Worm (Caenorhabditis elegans): ENCODE results near the gene slc-36.2.
A peak's percentile ranks its signal among the peaks of the same experiment; 100 is the strongest.
"Not testable (repeated sequence)": the region's sequence is repeated elsewhere in the genome, so short reads cannot be mapped to it uniquely, and the experiment has no call there.

The slc-36.2 gene

DNA sequence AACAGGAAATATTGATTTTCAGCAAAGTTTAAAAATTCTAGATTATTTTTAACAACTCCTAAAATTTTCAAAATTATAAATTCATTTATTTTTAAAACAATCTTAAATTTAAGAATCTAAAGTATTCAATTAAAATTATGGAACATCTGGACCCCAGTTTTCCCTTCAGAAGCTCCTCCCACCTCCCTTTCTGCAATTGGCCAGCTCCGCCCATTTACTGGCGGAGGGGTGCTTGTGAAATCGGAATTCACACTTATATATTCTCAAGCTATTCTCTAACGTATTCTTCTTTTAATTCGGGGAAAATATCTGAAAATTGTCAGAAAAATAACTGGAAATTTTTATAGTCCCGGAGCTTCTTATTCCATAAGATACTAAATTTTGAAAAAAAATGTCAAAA is 6.6 kb upstream of the slc-36.2 start, which contains the start of gene mab-9:
Gene mab-9 (plus strand): TSS at position 260 of the 400 bp plus-strand sequence.
- TF ChIP-seq gmeb-2 (tag; optimal IDR thresholded peaks at IDR 0.05), result no peak
- peak; percentile 76 for TF ChIP-seq nfya-1 (tag; optimal IDR thresholded peaks at IDR 0.05)

DNA sequence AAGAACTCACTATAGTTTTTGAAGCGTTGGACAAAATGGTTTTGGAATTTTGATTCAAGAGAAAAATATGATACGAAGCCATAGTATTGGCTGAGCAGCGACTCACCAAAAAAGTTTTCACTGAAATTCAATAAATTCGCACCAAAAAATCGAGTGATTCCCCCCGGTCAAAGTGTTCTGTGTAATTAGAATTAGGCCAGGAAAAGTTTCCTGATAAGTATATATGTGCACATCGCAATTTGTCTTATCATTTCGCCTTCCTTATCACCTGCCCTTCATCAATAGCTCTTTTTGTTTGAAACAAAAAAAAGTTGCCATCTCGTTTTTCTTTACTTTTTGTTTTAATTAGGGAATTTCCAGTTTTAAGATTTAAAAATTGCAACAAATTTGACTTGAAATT is 682 bp upstream of the slc-36.2 start:
- TF ChIP-seq gmeb-2 (tag; optimal IDR thresholded peaks at IDR 0.05) (no peak), C38D4.7 (GFP tag; optimal IDR thresholded peaks at IDR 0.05) (no peak), nhr-11 (tag; optimal IDR thresholded peaks at IDR 0.05) (no peak), ref-2 (tag; optimal IDR thresholded peaks at IDR 0.05) (no peak), elt-2 (tag; optimal IDR thresholded peaks at IDR 0.05) (peak; percentile 90)

DNA sequence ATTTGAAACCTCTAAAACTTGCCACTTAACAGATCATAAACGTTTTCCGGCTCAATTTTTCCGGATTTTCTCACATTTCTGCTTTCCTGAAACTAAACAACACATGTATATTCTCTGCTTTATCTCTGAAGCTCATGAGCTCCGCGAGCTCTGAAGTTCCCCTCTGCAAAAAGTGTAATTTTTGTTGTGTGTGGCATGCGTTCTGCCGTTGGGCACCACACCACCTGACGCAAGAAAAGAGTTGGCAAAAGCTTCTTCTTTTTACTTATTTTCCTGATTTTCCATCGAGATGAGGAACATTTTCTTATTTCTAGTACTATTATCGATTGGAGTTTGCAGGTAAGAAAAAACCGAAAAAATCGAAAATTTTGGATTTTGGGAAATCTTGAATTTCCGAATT is 4.0 kb downstream of the slc-36.2 start, which contains the start of gene lgc-34:
Gene lgc-34 (plus strand): TSS at position 200 of the 400 bp plus-strand sequence.
- TF ChIP-seq F13H6.1 (tag; optimal IDR thresholded peaks at IDR 0.05) (no peak), ceh-18 (tag; optimal IDR thresholded peaks at IDR 0.05) (peak; percentile 32), hlh-15 (tag; optimal IDR thresholded peaks at IDR 0.05) (no peak)

DNA sequence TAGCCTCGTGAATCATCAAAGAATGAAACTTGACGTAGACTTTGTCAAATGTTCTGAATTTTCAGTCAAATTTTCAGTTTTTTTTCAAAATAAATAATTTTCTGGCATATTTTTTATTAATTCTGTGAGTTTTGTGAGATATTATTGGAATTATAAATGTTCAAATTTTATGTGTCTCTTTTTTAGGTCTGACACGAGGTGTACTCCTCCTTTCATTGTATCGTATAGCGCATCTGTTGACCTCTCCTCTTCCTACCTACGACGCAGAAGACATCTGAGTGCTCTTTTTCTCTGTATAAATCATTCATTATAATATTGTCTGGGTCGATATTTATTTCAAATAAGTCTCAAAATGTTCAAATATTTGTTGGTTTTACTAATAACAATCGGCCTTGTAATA is 12.8 kb downstream of the slc-36.2 start, which contains the start of gene T27A1.3:
Gene T27A1.3 (plus strand): TSS at position 301 of the 400 bp plus-strand sequence.
- not testable (repeated sequence) for TF ChIP-seq ceh-24 (tag; optimal IDR thresholded peaks at IDR 0.05); zip-5 (tag; optimal IDR thresholded peaks at IDR 0.05); mec-3 (tag; optimal IDR thresholded peaks at IDR 0.05; ENCODE audit: borderline replicate concordance)

DNA sequence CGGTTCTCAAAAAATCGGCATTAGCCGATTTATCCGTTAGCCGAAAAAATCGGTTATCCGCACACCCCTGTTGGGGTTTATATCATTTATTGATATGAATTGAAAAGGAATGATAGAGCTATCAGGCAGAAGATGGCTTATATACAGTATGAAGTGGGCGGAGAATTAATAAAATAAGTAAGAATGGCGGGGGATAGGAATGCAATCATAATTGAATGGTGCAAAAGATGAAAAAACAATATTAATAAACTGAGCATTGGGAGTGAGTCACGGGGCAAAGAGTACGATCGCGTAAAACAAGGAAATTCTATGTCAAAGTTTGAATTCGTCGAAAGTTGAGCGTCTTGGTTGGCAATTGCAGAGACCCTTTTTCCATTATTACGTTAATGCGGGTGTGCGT is 14.4 kb downstream of the slc-36.2 start, which contains the start of gene T27A1.2:
Gene T27A1.2 (minus strand): TSS at position 101 of the 400 bp plus-strand sequence.
- TF ChIP-seq fkh-10 (GFP tag; optimal IDR thresholded peaks at IDR 0.05), result no peak

DNA sequence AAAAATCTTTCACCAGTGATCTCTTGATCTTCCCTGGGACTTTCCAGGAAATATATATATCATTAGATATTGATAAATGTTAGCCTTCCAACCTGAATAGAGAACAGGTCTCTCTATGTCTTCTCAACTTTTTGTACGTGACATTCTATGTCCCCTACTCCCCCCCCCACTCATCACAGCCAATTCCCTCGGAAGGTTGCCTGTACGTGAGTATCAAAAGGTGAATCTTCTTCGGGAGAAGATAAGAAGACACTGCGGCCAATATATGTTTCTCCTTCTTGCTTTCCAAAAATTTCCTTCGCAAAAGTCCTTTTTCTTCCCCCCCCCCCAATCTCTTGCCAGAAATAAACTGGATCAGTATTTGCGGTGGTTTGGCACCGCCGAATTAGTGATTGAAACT is 20.0 kb downstream of the slc-36.2 start:
- TF ChIP-seq hlh-15 (tag; optimal IDR thresholded peaks at IDR 0.05), result no peak
- no peak for TF ChIP-seq K09A11.1 (tag; optimal IDR thresholded peaks at IDR 0.05; ENCODE audit: insufficient read depth)
- no peak for TF ChIP-seq hlh-8 (tag; optimal IDR thresholded peaks at IDR 0.05)
- TF ChIP-seq unc-3 (GFP tag; conservative IDR thresholded peaks at IDR 0.05), result no peak
- TF ChIP-seq unc-3 (tag; optimal IDR thresholded peaks at IDR 0.05), result no peak
- no peak for TF ChIP-seq T23F11.4 (GFP tag; optimal IDR thresholded peaks at IDR 0.05)

DNA sequence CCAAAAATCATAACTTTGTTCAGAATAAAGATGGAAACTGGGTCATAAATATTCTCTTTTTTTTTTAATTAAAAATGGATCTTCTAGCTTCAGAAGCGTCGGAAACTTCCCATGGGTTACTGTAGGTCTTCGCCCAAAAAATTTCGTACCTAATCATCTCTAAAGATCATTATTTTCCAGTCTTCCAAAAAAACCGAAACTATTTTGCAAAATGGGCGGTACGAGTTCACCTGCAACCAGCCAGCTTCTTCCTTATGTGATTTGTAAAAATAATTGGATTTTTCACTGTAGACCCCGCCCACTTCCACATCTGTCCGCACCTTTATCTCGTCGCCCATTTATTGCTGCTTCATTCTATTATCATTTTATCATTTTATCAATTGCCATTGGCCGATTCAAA is 24.0 kb downstream of the slc-36.2 start, which contains the start of gene mlt-10:
Gene mlt-10 (plus strand): TSS at position 301 of the 400 bp plus-strand sequence.
- no peak for TF ChIP-seq ceh-30 (tag; optimal IDR thresholded peaks at IDR 0.05)
- TF ChIP-seq nfya-1 (tag; optimal IDR thresholded peaks at IDR 0.05), result no peak
- no peak for TF ChIP-seq K02D7.2 (tag; optimal IDR thresholded peaks at IDR 0.05)
- no peak for TF ChIP-seq hlh-6 (tag; optimal IDR thresholded peaks at IDR 0.05)
- TF ChIP-seq hlh-30 (tag; optimal IDR thresholded peaks at IDR 0.05; ENCODE audit: insufficient read depth), result no peak
- no peak for TF ChIP-seq ahr-1 (tag; optimal IDR thresholded peaks at IDR 0.05)
- TF ChIP-seq fkh-6 (tag; optimal IDR thresholded peaks at IDR 0.05), result no peak
- TF ChIP-seq pqm-1 (tag; optimal IDR thresholded peaks at IDR 0.05), result no peak
- TF ChIP-seq rnt-1 (tag; optimal IDR thresholded peaks at IDR 0.05), result no peak
- no peak for TF ChIP-seq ceh-2 (tag; optimal IDR thresholded peaks at IDR 0.05)

DNA sequence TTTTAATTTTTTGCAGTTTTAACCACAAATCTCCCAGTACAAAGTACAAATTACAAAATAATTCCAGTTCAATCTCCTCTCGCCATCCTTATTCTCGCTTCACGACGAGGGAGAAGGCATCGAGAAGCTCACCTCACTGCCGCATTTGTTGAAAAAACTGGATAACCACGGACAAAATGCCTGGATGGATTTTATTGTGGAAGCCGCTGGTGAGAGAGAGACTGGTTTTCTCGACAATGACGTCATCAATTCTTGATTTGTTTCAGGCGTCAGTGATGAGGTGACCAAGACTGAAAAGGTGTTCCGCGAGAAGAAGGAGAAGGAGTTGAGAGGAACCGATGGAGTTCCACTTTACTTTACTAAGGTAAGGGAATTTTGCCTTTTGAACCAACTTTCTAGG is 27.1 kb downstream of the slc-36.2 start:
- TF ChIP-seq ceh-2 (tag; optimal IDR thresholded peaks at IDR 0.05) (no peak), C38D4.7 (GFP tag; optimal IDR thresholded peaks at IDR 0.05) (no peak), pha-4 (tag; optimal IDR thresholded peaks at IDR 0.05) (no peak), C08G9.2 (tag; optimal IDR thresholded peaks at IDR 0.05) (no peak), hlh-30 (tag; optimal IDR thresholded peaks at IDR 0.05; ENCODE audit: insufficient read depth) (no peak), ama-1 (optimal IDR thresholded peaks at IDR 0.05) (no peak), hlh-6 (tag; optimal IDR thresholded peaks at IDR 0.05) (no peak), ceh-18 (tag; optimal IDR thresholded peaks at IDR 0.05) (no peak), pax-1 (tag; optimal IDR thresholded peaks at IDR 0.05) (no peak), che-1 (tag; optimal IDR thresholded peaks at IDR 0.05) (no peak), sox-2 (GFP tag; IDR thresholded peaks at IDR 0.05) (no peak), npax-4 (tag; optimal IDR thresholded peaks at IDR 0.05) (no peak), ceh-9 (tag; optimal IDR thresholded peaks at IDR 0.05) (no peak), lim-6 (tag; optimal IDR thresholded peaks at IDR 0.05) (no peak), dve-1 (tag; optimal IDR thresholded peaks at IDR 0.05) (no peak), ceh-31 (tag; optimal IDR thresholded peaks at IDR 0.05) (no peak)
